Worm (Caenorhabditis elegans) whole organism, late embryonic: ENCODE measurements around the gene ets-6.

ENCODE experiments used
- ahr-1 ChIP-seq: sonication (generic microtip); optimal IDR thresholded peaks from 2 replicates; lab custom pipeline; 2016; ENCODE audit warnings: missing genetic modification characterization, missing compliant biosample characterization
- ceh-24 ChIP-seq: sonication (generic microtip); optimal IDR thresholded peaks from 2 replicates; lab custom pipeline; 2016; ENCODE audit warnings: mild to moderate bottlenecking, missing genetic modification characterization, missing compliant biosample characterization
- fkh-10 ChIP-seq: fragments of 150-350 bp; optimal IDR thresholded peaks from 2 replicates; lab custom pipeline; 2014; ENCODE audit warnings: missing biosample characterization, missing genetic modification reagents, missing genetic modification characterization
- hlh-8 ChIP-seq: sonication (generic microtip); optimal IDR thresholded peaks from 2 replicates; lab custom pipeline; 2016; ENCODE audit warnings: missing genotype, missing genetic modification characterization, missing compliant biosample characterization
- rnt-1 ChIP-seq: sonication (generic microtip); optimal IDR thresholded peaks from 2 replicates; lab custom pipeline; 2016; ENCODE audit warnings: missing genetic modification characterization, missing compliant biosample characterization

- TF ChIP-seq rnt-1 (no peak), hlh-8 (tag; lab: Kevin White, UChicago) (no peak), ahr-1 (tag; lab: Kevin White, UChicago) (no peak), ceh-24 (no peak), fkh-10 (GFP tag; lab: Kevin White, UChicago) (no peak)
These were observed 41.3 kb downstream of the ets-6 start, which contains the start of gene srh-268 for ce11 chrV:7539015-7539414.
